Fruit fly (Drosophila melanogaster): ENCODE results near the gene RnpS1.

DNA sequence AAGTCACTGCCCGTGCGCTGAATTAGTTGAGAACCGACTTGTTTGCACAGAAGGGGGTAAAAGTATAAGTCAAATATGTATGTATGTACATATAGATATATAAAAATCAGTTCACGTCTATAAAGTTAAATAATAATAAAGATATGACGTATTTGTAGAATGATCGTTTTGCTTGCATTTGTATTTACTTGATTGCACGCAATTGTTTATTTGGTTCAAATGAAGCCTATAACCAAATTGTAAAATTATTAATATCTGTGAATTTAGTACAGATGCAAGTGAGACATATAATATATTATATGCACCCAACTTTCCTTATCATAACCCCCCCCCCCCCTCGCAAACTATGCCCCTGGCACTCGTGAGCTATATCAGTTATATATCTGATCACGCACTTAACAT, 48.7 kb downstream of the RnpS1 start:
- TF ChIP-seq CG8478 (optimal IDR thresholded peaks at IDR 0.05) (no peak), CG15514 (GFP tag; optimal IDR thresholded peaks at IDR 0.05) (peak; percentile 53), ranshi (GFP tag; IDR thresholded peaks at IDR 0.05) (peak; percentile 57), Bgb (GFP tag; IDR thresholded peaks at IDR 0.05; ENCODE audit: partially characterized antibody) (no peak), CG9215 (GFP tag; IDR thresholded peaks at IDR 0.05) (peak; percentile 53), nmo (GFP tag; optimal IDR thresholded peaks at IDR 0.05) (peak; percentile 61), zen (tag; optimal IDR thresholded peaks at IDR 0.05) (peak; percentile 6), ap (GFP tag; IDR thresholded peaks at IDR 0.05) (no peak), gsb (GFP tag; IDR thresholded peaks at IDR 0.05) (no peak), inv (GFP tag; IDR thresholded peaks at IDR 0.05; ENCODE audit: partially characterized antibody) (no peak), CG2875 (GFP tag; optimal IDR thresholded peaks at IDR 0.05) (peak; percentile 8), CG3995 (GFP tag; optimal IDR thresholded peaks at IDR 0.05) (no peak), fd3F (GFP tag; optimal IDR thresholded peaks at IDR 0.05) (peak; percentile 32)
